Fruit fly (Drosophila melanogaster) Kc167 (cell line): ENCODE measurements around the gene CG5793.

Experiments used
- Sin3A ChIP-seq: fragments of >200 bp; optimal IDR thresholded peaks from 2 replicates; lab custom pipeline; 2018; ENCODE audit warnings: missing external identifiers
- h ChIP-seq: fragments of >200 bp; optimal IDR thresholded peaks from 3 replicates; lab custom pipeline; 2018; ENCODE audit warnings: missing external identifiers

DNA sequence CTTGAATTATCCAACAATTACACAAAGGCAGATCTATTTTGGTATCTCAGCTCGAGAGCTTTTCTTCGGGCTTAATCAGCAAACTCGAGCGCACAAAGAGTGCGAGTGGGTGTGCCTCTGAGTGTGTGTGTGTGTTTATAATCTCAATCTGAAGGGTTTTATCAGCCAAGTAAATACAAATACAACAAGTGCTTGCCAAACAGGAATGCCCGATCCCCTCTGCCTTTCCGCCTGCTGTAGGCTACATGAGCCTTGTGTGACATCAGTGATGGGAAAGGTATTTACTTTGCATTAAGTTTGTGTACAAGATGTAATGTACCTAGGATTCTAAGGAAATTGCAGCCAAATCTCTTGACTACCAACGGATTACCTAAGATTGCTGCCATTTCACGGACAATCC, 38.0 kb upstream of the CG5793 start:
- TF ChIP-seq Sin3A (lab: Kevin White, UChicago) (no peak), h (lab: Kevin White, UChicago) (no peak)
